Worm (Caenorhabditis elegans): ENCODE measurements around the gene F33G12.6.

The F33G12.6 gene

ce11 chrII:5008033-5008432 lies 41.7 kb upstream of the F33G12.6 start, which contains the start of gene F59A6.3:
Gene F59A6.3 (plus strand): TSS chrII:5008333.
- no peak for TF ChIP-seq blmp-1 (tag; optimal IDR thresholded peaks at IDR 0.05)
- no peak for TF ChIP-seq dsc-1 (tag; optimal IDR thresholded peaks at IDR 0.05)
- no peak for TF ChIP-seq swsn-7 (tag; optimal IDR thresholded peaks at IDR 0.05)

DNA sequence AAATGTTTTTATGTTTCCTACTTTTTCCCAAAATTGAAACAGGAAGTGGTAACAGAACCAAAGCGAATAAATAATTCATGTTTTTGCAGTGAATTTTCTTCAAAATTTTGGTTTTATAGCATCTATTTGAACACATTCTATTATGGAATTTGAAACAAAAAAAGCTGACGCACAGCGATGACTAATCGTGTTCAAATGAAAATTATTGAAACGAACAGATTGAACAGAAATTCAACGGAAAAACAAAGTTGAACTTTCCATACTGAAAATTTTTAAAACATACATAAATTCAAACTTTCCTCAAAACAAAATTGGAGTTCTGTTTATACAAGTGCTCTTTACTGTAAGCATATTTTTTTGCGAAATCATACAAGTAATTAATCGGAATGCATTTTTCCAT lies 37.7 kb upstream of the F33G12.6 start, which contains the start of gene F59A6.12:
TSS of gene F59A6.12 (minus strand) at position 101 of the 400 bp plus-strand sequence.
- TF ChIP-seq mab-9 (GFP tag; IDR thresholded peaks at IDR 0.05) (no peak), nhr-237 (tag; optimal IDR thresholded peaks at IDR 0.05) (no peak), alr-1 (tag; optimal IDR thresholded peaks at IDR 0.05; ENCODE audit: borderline replicate concordance) (no peak), ceh-63 (GFP tag; optimal IDR thresholded peaks at IDR 0.05) (no peak), unc-86 (tag; optimal IDR thresholded peaks at IDR 0.05) (no peak), grh-1 (GFP tag; IDR thresholded peaks at IDR 0.05) (no peak)

DNA sequence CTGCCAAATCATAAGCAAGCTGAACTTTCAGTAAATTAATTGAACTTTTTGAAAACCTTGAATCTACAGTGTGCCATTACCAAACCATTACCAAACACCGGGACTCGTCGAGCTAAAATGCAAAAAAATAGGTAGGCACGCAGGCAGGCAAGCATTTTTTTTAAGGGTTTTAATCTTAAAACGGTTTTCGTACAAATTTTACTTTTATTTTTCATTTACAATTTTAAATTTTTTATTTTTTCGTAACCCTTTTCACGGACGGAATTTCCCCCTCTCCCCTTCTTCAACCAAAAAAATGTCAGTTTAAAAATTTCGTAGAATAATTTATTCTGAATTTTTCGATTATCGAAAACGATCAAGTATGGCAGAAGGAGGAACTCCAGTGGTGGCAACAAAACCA lies 35.3 kb upstream of the F33G12.6 start, which contains the start of gene F59A6.2:
TSS of gene F59A6.2 (plus strand) at position 301 of the 400 bp plus-strand sequence.
- no peak for TF ChIP-seq snpc-4 (tag; optimal IDR thresholded peaks at IDR 0.05)
- TF ChIP-seq tlp-1 (tag; optimal IDR thresholded peaks at IDR 0.05), result no peak
- no peak for TF ChIP-seq irx-1 (tag; optimal IDR thresholded peaks at IDR 0.05)
- no peak for TF ChIP-seq rnt-1 (tag; optimal IDR thresholded peaks at IDR 0.05)
- no peak for TF ChIP-seq jun-1 (tag; optimal IDR thresholded peaks at IDR 0.05)
- TF ChIP-seq ztf-11 (tag; optimal IDR thresholded peaks at IDR 0.05), result no peak
- no peak for TF ChIP-seq unc-30 (tag; optimal IDR thresholded peaks at IDR 0.05)
- TF ChIP-seq nhr-28 (tag; optimal IDR thresholded peaks at IDR 0.05), result no peak
- TF ChIP-seq mab-9 (GFP tag; IDR thresholded peaks at IDR 0.05), result no peak
- TF ChIP-seq dsc-1 (tag; optimal IDR thresholded peaks at IDR 0.05), result no peak
- no peak for TF ChIP-seq fos-1 (tag; optimal IDR thresholded peaks at IDR 0.05)
- TF ChIP-seq aly-2 (tag; optimal IDR thresholded peaks at IDR 0.05), result no peak
- TF ChIP-seq dpl-1 (GFP tag; optimal IDR thresholded peaks at IDR 0.05), result no peak
- no peak for TF ChIP-seq pag-3 (tag; optimal IDR thresholded peaks at IDR 0.05; ENCODE audit: borderline replicate concordance, insufficient read depth)
- TF ChIP-seq lsy-2 (tag; optimal IDR thresholded peaks at IDR 0.05), result no peak
- TF ChIP-seq mep-1 (tag; optimal IDR thresholded peaks at IDR 0.05), result no peak
- no peak for TF ChIP-seq sox-4 (tag; optimal IDR thresholded peaks at IDR 0.05)
- no peak for TF ChIP-seq alr-1 (tag; optimal IDR thresholded peaks at IDR 0.05; ENCODE audit: borderline replicate concordance)
- no peak for TF ChIP-seq lin-35 (GFP tag; optimal IDR thresholded peaks at IDR 0.05)
- TF ChIP-seq unc-130 (tag; optimal IDR thresholded peaks at IDR 0.05), result no peak

- TF ChIP-seq ces-1 (GFP tag; optimal IDR thresholded peaks at IDR 0.05), result no peak
- TF ChIP-seq C04F5.9 (tag; optimal IDR thresholded peaks at IDR 0.05), result no peak
- no peak for TF ChIP-seq pax-3 (tag; optimal IDR thresholded peaks at IDR 0.05)
- TF ChIP-seq nhr-12 (tag; optimal IDR thresholded peaks at IDR 0.05), result no peak
- TF ChIP-seq nhr-20 (tag; optimal IDR thresholded peaks at IDR 0.05), result no peak
- no peak for TF ChIP-seq zip-4 (GFP tag; optimal IDR thresholded peaks at IDR 0.05)
- TF ChIP-seq ceh-88 (GFP tag; IDR thresholded peaks at IDR 0.05), result no peak
- TF ChIP-seq unc-30 (tag; optimal IDR thresholded peaks at IDR 0.05), result no peak
- TF ChIP-seq alr-1 (tag; optimal IDR thresholded peaks at IDR 0.05; ENCODE audit: borderline replicate concordance), result no peak
- TF ChIP-seq elt-2 (tag; optimal IDR thresholded peaks at IDR 0.05), result no peak
- no peak for TF ChIP-seq nhr-11 (tag; optimal IDR thresholded peaks at IDR 0.05)
- TF ChIP-seq ets-5 (GFP tag; IDR thresholded peaks at IDR 0.05), result no peak
- no peak for TF ChIP-seq snu-23 (GFP tag; optimal IDR thresholded peaks at IDR 0.05)
- TF ChIP-seq skn-1 (tag; optimal IDR thresholded peaks at IDR 0.05), result no peak
- TF ChIP-seq nhr-71 (tag; optimal IDR thresholded peaks at IDR 0.05), result no peak
- TF ChIP-seq sup-37 (GFP tag; optimal IDR thresholded peaks at IDR 0.05), result no peak
- no peak for TF ChIP-seq xbp-1 (tag; optimal IDR thresholded peaks at IDR 0.05)
- no peak for TF ChIP-seq mab-9 (GFP tag; IDR thresholded peaks at IDR 0.05)
Observed at ce11 chrII:5016144-5016543, 33.6 kb upstream of the F33G12.6 start.

All from whole organism, L1 larva.